Worm (Caenorhabditis elegans) whole organism, L2 larva: Measurements from ENCODE around the gene K08E3.2.
A peak's percentile ranks its signal among the peaks of the same experiment; 100 is the strongest.
"Not testable (repeated sequence)": the region's sequence is repeated elsewhere in the genome, so short reads cannot be mapped to it uniquely, and the experiment has no call there.

ENCODE experiments used
- C34F6.9 ChIP-seq: fragments of 150-350 bp; optimal IDR thresholded peaks from 2 replicates; lab custom pipeline; 2014; ENCODE audit warnings: missing biosample characterization, missing genetic modification characterization
- F13H6.1 ChIP-seq: sonication (generic microtip); optimal IDR thresholded peaks from 2 replicates; lab custom pipeline; 2016; ENCODE audit warnings: missing genetic modification characterization, missing compliant biosample characterization
- R02D3.7 ChIP-seq: fragments of 150-350 bp; optimal IDR thresholded peaks from 2 replicates; lab custom pipeline; 2014; ENCODE audit warnings: missing biosample characterization, missing genetic modification characterization
- alr-1 ChIP-seq: fragments of 150-350 bp; optimal IDR thresholded peaks from 2 replicates; lab custom pipeline; 2014; ENCODE audit warnings: missing biosample characterization, missing genetic modification characterization
- aly-2 ChIP-seq: fragments of 150-350 bp; optimal IDR thresholded peaks from 2 replicates; lab custom pipeline; 2014; ENCODE audit warnings: missing biosample characterization, missing genetic modification characterization
- blmp-1 ChIP-seq: sonication (generic microtip); optimal IDR thresholded peaks from 2 replicates; lab custom pipeline; 2017; ENCODE audit warnings: missing genetic modification characterization, mild to moderate bottlenecking, missing compliant biosample characterization, antibody characterized with exemption, moderate library complexity; ENCODE audit not compliant: insufficient read depth
- ceh-82 ChIP-seq: fragments of 150-350 bp; optimal IDR thresholded peaks from 2 replicates; lab custom pipeline; 2014; ENCODE audit warnings: missing biosample characterization, missing genetic modification characterization
- crh-2 ChIP-seq: sonication (generic microtip); optimal IDR thresholded peaks from 2 replicates; lab custom pipeline; 2017; ENCODE audit warnings: missing biosample characterization, missing genetic modification characterization
- dmd-4 ChIP-seq: sonication (generic microtip); optimal IDR thresholded peaks from 2 replicates; lab custom pipeline; 2017; ENCODE audit warnings: missing biosample characterization, missing genetic modification characterization
- egl-27 ChIP-seq: sonication (generic microtip); optimal IDR thresholded peaks from 3 replicates; lab custom pipeline; 2017; ENCODE audit warnings: missing biosample characterization, missing genetic modification reagents, missing genetic modification characterization
- fos-1 ChIP-seq: fragments of 150-350 bp; optimal IDR thresholded peaks from 2 replicates; lab custom pipeline; 2014; ENCODE audit warnings: missing biosample characterization, missing genetic modification characterization
- lin-11 ChIP-seq: fragments of 150-350 bp; sonication (generic microtip); optimal IDR thresholded peaks from 2 replicates; lab custom pipeline; 2014; ENCODE audit warnings: missing biosample characterization, missing genetic modification characterization, inconsistent platforms, mixed read lengths
- lin-39 ChIP-seq: fragments of 150-350 bp; optimal IDR thresholded peaks from 2 replicates; lab custom pipeline; 2014; ENCODE audit warnings: missing biosample characterization, missing genetic modification reagents, missing genetic modification characterization
- lsy-2 ChIP-seq, 2 experiments: fragments of 150-350 bp in 1 of 2; sonication (generic microtip) in 1 of 2; optimal IDR thresholded peaks; 2 replicates each; lab custom pipeline; 2014 to 2017; ENCODE audit warnings: missing biosample characterization in 2 of 2, missing genetic modification characterization in 2 of 2
- mab-5 ChIP-seq: fragments of 150-350 bp; optimal IDR thresholded peaks from 2 replicates; lab custom pipeline; 2014; ENCODE audit warnings: missing biosample characterization, missing genetic modification characterization
- mdl-1 ChIP-seq, 2 experiments: fragments of 150-350 bp in 1 of 2; sonication (generic microtip) in 1 of 2; optimal IDR thresholded peaks; 2 replicates each; lab custom pipeline; 2017; ENCODE audit warnings: missing biosample characterization in 2 of 2, missing genetic modification characterization in 2 of 2
- nhr-11 ChIP-seq: fragments of 150-350 bp; optimal IDR thresholded peaks from 2 replicates; lab custom pipeline; 2014; ENCODE audit warnings: missing biosample characterization, missing genetic modification characterization
- nhr-21 ChIP-seq: fragments of 150-350 bp; optimal IDR thresholded peaks from 2 replicates; lab custom pipeline; 2014; ENCODE audit warnings: missing biosample characterization, missing genetic modification characterization
- nhr-23 ChIP-seq: fragments of 150-350 bp; optimal IDR thresholded peaks from 2 replicates; lab custom pipeline; 2014; ENCODE audit warnings: missing biosample characterization, missing genetic modification reagents, missing genetic modification characterization
- nhr-237 ChIP-seq: fragments of 150-350 bp; optimal IDR thresholded peaks from 2 replicates; lab custom pipeline; 2014; ENCODE audit warnings: missing biosample characterization, missing genetic modification characterization
- nhr-6 ChIP-seq: fragments of 150-350 bp; optimal IDR thresholded peaks from 2 replicates; lab custom pipeline; 2014; ENCODE audit warnings: missing biosample characterization, missing genetic modification characterization
- nhr-77 ChIP-seq: fragments of 150-350 bp; optimal IDR thresholded peaks from 2 replicates; lab custom pipeline; 2014; ENCODE audit warnings: missing biosample characterization, missing genetic modification characterization
- peb-1 ChIP-seq: fragments of 150-350 bp; optimal IDR thresholded peaks from 2 replicates; lab custom pipeline; 2014; ENCODE audit warnings: missing biosample characterization, missing genetic modification characterization
- sem-4 ChIP-seq: fragments of 150-350 bp; optimal IDR thresholded peaks from 2 replicates; lab custom pipeline; 2014; ENCODE audit warnings: missing biosample characterization, missing genetic modification reagents, missing genetic modification characterization
- skn-1 ChIP-seq: sonication (generic microtip); optimal IDR thresholded peaks from 2 replicates; lab custom pipeline; 2017; ENCODE audit warnings: missing biosample characterization, missing genetic modification characterization
- sma-3 ChIP-seq: sonication (generic microtip); optimal IDR thresholded peaks from 2 replicates; lab custom pipeline; 2016; ENCODE audit warnings: missing genetic modification reagents, missing genetic modification characterization, missing compliant biosample characterization
- sma-9 ChIP-seq, 2 experiments: fragments of 150-350 bp in 1 of 2; sonication (generic microtip) in 1 of 2; optimal IDR thresholded peaks; 2 replicates each; lab custom pipeline; 2014 to 2016; ENCODE audit warnings: missing genetic modification characterization in 2 of 2, mild to moderate bottlenecking in 1 of 2, missing biosample characterization in 1 of 2, missing compliant biosample characterization in 1 of 2, missing genetic modification reagents in 1 of 2, moderate library complexity in 1 of 2
- unc-55 ChIP-seq: fragments of 150-350 bp; sonication (generic microtip); optimal IDR thresholded peaks from 3 replicates; lab custom pipeline; 2014; ENCODE audit warnings: missing biosample characterization, missing genetic modification reagents, missing genetic modification characterization
- unc-62 ChIP-seq: fragments of 150-350 bp; optimal IDR thresholded peaks from 2 replicates; lab custom pipeline; 2014; ENCODE audit warnings: missing biosample characterization, missing genetic modification reagents, missing genetic modification characterization
- ztf-1 ChIP-seq: fragments of 200-800 bp; sonication (Bioruptor generic); conservative IDR thresholded peaks from 2 replicates; pipeline ENCODE4 v1.3.6; 2022; ENCODE audit warnings: missing genetic modification characterization, missing compliant biosample characterization
- ztf-11 ChIP-seq: sonication (generic microtip); optimal IDR thresholded peaks from 2 replicates; lab custom pipeline; 2017; ENCODE audit warnings: missing biosample characterization, missing genetic modification characterization
- ztf-4 ChIP-seq: fragments of 150-350 bp; optimal IDR thresholded peaks from 2 replicates; lab custom pipeline; 2014; ENCODE audit warnings: missing biosample characterization, missing genetic modification characterization

Gene K08E3.2

ce11 chrIII:13759691-13760090 is 11.2 kb upstream of the K08E3.2 start:
- no peak for TF ChIP-seq ztf-1 (GFP tag; lab: Robert Waterston, UW)
- no peak for TF ChIP-seq lin-11 (tag; lab: Kevin White, UChicago)
- no peak for TF ChIP-seq F13H6.1 (tag; lab: Kevin White, UChicago)
- TF ChIP-seq alr-1 (tag; lab: Kevin White, UChicago) = no peak
- no peak for TF ChIP-seq crh-2
- no peak for TF ChIP-seq egl-27 (tag; lab: Kevin White, UChicago)
- no peak for TF ChIP-seq nhr-6
- TF ChIP-seq lin-39 (tag; lab: Kevin White, UChicago) = no peak
- TF ChIP-seq R02D3.7 = no peak
- no peak for TF ChIP-seq nhr-11 (tag; lab: Kevin White, UChicago)

DNA sequence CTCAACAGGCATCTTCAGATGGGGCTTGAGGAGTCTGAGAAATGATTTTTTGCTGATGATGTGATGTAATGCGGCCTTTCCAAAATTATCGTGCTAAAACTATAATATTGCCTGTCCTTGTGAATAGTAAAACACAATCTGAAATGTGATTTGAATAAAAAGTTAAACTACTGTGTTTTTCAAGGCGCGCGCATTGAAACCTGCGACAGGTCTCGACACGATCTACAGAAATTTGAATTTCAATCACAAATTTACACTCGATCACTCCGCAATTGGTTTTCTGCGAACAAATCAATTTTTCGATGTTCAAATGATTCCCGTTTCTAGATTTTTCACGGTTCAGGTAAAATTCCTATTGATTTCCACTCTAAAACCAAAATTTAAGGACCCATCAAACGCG is 7.2 kb upstream of the K08E3.2 start, which contains the start of gene toca-2:
Gene toca-2 (plus strand): TSS at position 208 of the 400 bp plus-strand sequence.
- TF ChIP-seq sma-3 (GFP tag; lab: Kevin White, UChicago) = no peak
- TF ChIP-seq sem-4 (tag; lab: Kevin White, UChicago) = no peak
- TF ChIP-seq crh-2 = no peak
- TF ChIP-seq C34F6.9 (tag; lab: Kevin White, UChicago) = no peak
- TF ChIP-seq blmp-1 (tag; lab: Kevin White, UChicago) = no peak
- TF ChIP-seq alr-1 (tag; lab: Kevin White, UChicago) = no peak
- no peak for TF ChIP-seq fos-1 (tag; lab: Kevin White, UChicago)
- TF ChIP-seq dmd-4 (tag; lab: Kevin White, UChicago) = no peak

DNA sequence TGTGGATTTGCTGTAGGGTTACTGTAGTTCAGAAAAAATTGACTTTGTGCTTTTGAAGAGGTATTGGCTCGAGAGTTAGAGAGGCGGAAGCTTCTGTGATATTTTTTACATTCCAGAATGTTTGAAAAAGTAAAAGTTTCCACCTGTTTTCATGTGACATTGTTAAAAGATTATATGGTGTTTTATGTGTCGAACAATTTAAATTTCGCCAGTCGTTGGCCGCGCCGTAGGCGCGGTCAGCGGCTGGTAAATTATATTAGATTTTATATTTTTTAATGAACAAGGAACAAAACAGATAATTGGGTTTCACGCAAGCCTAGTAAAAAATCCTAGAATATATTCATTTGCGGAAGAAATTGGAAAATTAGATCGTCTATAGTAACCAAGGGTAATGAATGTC is 2.7 kb upstream of the K08E3.2 start, which contains the start of gene mlc-7:
Gene mlc-7 (plus strand): TSS at position 301 of the 400 bp plus-strand sequence.
- TF ChIP-seq peb-1; nhr-21 (tag; lab: Kevin White, UChicago); nhr-77: not testable (repeated sequence)
- TF ChIP-seq, all 48 proteins: peak for 0; not testable (repeated sequence) for 48

DNA sequence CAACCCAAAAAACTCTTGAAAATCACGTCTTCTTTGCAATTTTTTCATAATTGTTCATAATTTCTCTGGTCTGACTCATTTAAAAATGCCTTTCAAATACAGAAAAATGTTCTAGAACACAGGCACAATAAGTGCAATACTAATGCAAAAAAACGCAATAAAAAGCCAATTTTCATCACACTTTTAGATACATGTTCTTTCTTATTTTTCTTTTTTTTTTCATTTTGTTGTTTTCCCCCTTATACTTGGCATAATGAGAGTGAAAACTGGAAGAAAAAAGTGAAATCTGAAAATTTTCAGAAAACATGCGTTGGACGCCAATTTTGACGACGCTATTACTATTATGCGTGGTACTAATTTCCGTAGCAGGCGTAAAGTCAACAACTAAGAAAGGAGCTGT is 4.6 kb downstream of the K08E3.2 start, which contains the start of gene tyr-2:
Gene tyr-2 (plus strand): TSS at position 301 of the 400 bp plus-strand sequence.
- TF ChIP-seq sem-4 (tag; lab: Kevin White, UChicago) (no peak), blmp-1 (tag; lab: Kevin White, UChicago) (peak; percentile 18)
- TF ChIP-seq, all 48 proteins: peak for 1

DNA sequence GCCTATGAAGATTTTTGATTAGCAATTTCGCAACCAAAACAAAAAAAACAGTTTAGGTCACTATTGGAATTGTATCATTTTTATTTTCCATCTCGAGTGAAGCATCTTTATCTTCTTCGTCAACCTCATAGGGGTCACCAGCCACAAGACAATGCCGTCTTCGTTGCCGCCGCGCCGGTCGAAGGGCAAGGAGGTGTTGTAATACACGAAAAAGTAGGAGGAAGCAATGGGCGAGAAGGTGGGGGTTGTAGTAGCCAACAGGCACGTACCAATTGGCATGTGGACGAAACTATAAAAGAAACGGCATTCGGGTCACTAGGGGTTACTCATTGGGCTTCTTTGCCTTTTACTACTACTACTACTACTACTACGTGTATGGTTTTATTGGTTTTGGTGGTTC is 6.5 kb downstream of the K08E3.2 start:
- no peak for TF ChIP-seq egl-27 (tag; lab: Kevin White, UChicago)
- no peak for TF ChIP-seq mab-5
- TF ChIP-seq unc-62 = no peak
- no peak for TF ChIP-seq fos-1 (tag; lab: Kevin White, UChicago)
- TF ChIP-seq ztf-1 (GFP tag; lab: Robert Waterston, UW) = no peak
- no peak for TF ChIP-seq mdl-1 (tag; optimal IDR thresholded peaks at IDR 0.05; lab: Kevin White, UChicago)
- TF ChIP-seq R02D3.7 = no peak
- TF ChIP-seq lin-11 (tag; lab: Kevin White, UChicago) = no peak
- no peak for TF ChIP-seq nhr-77
- TF ChIP-seq blmp-1 (tag; lab: Kevin White, UChicago) = no peak
- TF ChIP-seq ztf-4 (tag; lab: Kevin White, UChicago) = no peak
- no peak for TF ChIP-seq sma-3 (GFP tag; lab: Kevin White, UChicago)
- TF ChIP-seq ztf-11 = no peak
- no peak for TF ChIP-seq sma-9 (GFP tag; optimal IDR thresholded peaks at IDR 0.05; lab: Kevin White, UChicago)
- no peak for TF ChIP-seq sma-9 (tag; optimal IDR thresholded peaks at IDR 0.05; lab: Kevin White, UChicago)
- TF ChIP-seq ceh-82 (tag; lab: Kevin White, UChicago) = no peak
- TF ChIP-seq nhr-21 (tag; lab: Kevin White, UChicago) = no peak
- no peak for TF ChIP-seq unc-55
- TF ChIP-seq nhr-237 (tag; lab: Kevin White, UChicago) = no peak
- no peak for TF ChIP-seq lin-39 (tag; lab: Kevin White, UChicago)

DNA sequence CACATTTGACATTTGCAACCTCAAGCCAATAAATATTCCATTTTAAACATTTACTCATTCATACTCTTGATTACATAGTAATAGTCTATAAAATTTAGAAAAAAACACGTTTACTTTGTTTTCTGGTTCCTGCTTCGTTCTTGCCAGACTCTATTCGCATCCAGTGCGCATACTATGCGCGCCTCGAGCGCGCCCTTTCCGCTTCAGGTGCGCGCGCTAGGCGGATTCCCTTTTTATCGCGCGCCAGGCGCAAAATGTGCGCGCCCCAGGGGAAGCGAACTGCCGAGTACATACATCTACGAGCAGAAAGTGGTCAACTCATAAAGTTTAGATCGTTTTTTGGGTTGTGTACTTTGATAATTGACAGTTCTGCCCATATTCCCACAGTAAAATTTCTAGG is 7.1 kb downstream of the K08E3.2 start:
- TF ChIP-seq lsy-2 (tag; optimal IDR thresholded peaks at IDR 0.05; lab: Kevin White, UChicago) (no peak), lin-39 (tag; lab: Kevin White, UChicago) (no peak), blmp-1 (tag; lab: Kevin White, UChicago) (no peak), mab-5 (no peak), mdl-1 (tag; optimal IDR thresholded peaks at IDR 0.05; lab: Kevin White, UChicago) (no peak), skn-1 (no peak), nhr-23 (no peak), nhr-77 (no peak), aly-2 (tag; lab: Kevin White, UChicago) (no peak), alr-1 (tag; lab: Kevin White, UChicago) (no peak), sem-4 (tag; lab: Kevin White, UChicago) (no peak)
